Fruit fly (Drosophila melanogaster): ENCODE measurements around the gene CG32270.

CG32270 gene

dm6 chr3L:3192912-3193311 is 15.9 kb downstream of the CG32270 start, which contains the start of gene Hsp83 (continued):
- TF ChIP-seq maf-S (GFP tag; optimal IDR thresholded peaks at IDR 0.05) = peak; percentile 89
- peak; percentile 92 for TF ChIP-seq CG34422 (GFP tag; IDR thresholded peaks at IDR 0.05)
- TF ChIP-seq CG5180 (GFP tag; optimal IDR thresholded peaks at IDR 0.05) = peak; percentile 92
- TF ChIP-seq B-H2 (GFP tag; optimal IDR thresholded peaks at IDR 0.05) = peak; percentile 99
- peak; percentile 100 for TF ChIP-seq Fer1 (GFP tag; optimal IDR thresholded peaks at IDR 0.05)
- peak; percentile 77; the same call in 1 of the 2 replicates for TF ChIP-seq CG4730 (GFP tag; IDR thresholded peaks at IDR 0.05)
- TF ChIP-seq Scr (GFP tag; IDR thresholded peaks at IDR 0.05; ENCODE audit: partially characterized antibody) = no peak
- TF ChIP-seq disco-r (GFP tag; optimal IDR thresholded peaks at IDR 0.05) = peak; percentile 91
- peak; percentile 94 for TF ChIP-seq CG3407 (GFP tag; optimal IDR thresholded peaks at IDR 0.05)
- peak; percentile 97 for TF ChIP-seq sens (GFP tag)
- TF ChIP-seq tap (tag; optimal IDR thresholded peaks at IDR 0.05) = peak; percentile 92
- peak; percentile 99 for TF ChIP-seq CG7928 (GFP tag; optimal IDR thresholded peaks at IDR 0.05)
- peak; percentile 78 for TF ChIP-seq psq (GFP tag; optimal IDR thresholded peaks at IDR 0.05)
- peak; percentile 95 for TF ChIP-seq lbe (GFP tag; optimal IDR thresholded peaks at IDR 0.05)
- peak; percentile 63 for TF ChIP-seq danr (GFP tag; IDR thresholded peaks at IDR 0.05)
- TF ChIP-seq bigmax (GFP tag; optimal IDR thresholded peaks at IDR 0.05) = peak; percentile 91
- peak; percentile 84 for TF ChIP-seq Atf-2 (GFP tag; optimal IDR thresholded peaks at IDR 0.05)
- peak; percentile 87 for TF ChIP-seq Max (GFP tag; optimal IDR thresholded peaks at IDR 0.05)
- peak; percentile 70 for TF ChIP-seq al (GFP tag; IDR thresholded peaks at IDR 0.05)
- peak; percentile 79 for TF ChIP-seq Blimp-1 (GFP tag; optimal IDR thresholded peaks at IDR 0.05)
- no peak for TF ChIP-seq eve (GFP tag; optimal IDR thresholded peaks at IDR 0.05)
- peak; percentile 74 for TF ChIP-seq CG8281 (tag; optimal IDR thresholded peaks at IDR 0.05)
- TF ChIP-seq croc (GFP tag; conservative IDR thresholded peaks at IDR 0.05) = peak; percentile 46
- peak; percentile 100 for TF ChIP-seq CG7987 (GFP tag; optimal IDR thresholded peaks at IDR 0.05)
- TF ChIP-seq CG8944 (GFP tag; optimal IDR thresholded peaks at IDR 0.05) = peak; percentile 69
- TF ChIP-seq fru (optimal IDR thresholded peaks at IDR 0.05) = no peak
- peak; percentile 86 for TF ChIP-seq Dip3 (GFP tag; optimal IDR thresholded peaks at IDR 0.05)
- TF ChIP-seq CG4707 (GFP tag; optimal IDR thresholded peaks at IDR 0.05) = peak; percentile 98
- peak; percentile 95 for TF ChIP-seq org-1 (GFP tag; optimal IDR thresholded peaks at IDR 0.05)
- peak; percentile 84; the same call in 3 of the 4 replicates for TF ChIP-seq chinmo (GFP tag; IDR thresholded peaks at IDR 0.05; ENCODE audit: partially characterized antibody)
- peak; percentile 80 for TF ChIP-seq CG10462 (GFP tag; optimal IDR thresholded peaks at IDR 0.05)
- TF ChIP-seq HLHmδ (GFP tag; optimal IDR thresholded peaks at IDR 0.05) = peak; percentile 100
- peak; percentile 95 for TF ChIP-seq CG9727 (GFP tag; optimal IDR thresholded peaks at IDR 0.05)
- TF ChIP-seq abd-A (tag; optimal IDR thresholded peaks at IDR 0.05) = no peak
- peak; percentile 79 for TF ChIP-seq CG16815 (GFP tag; optimal IDR thresholded peaks at IDR 0.05)
- TF ChIP-seq Asciz (GFP tag; optimal IDR thresholded peaks at IDR 0.05) = peak; percentile 97
- TF ChIP-seq sug (tag; optimal IDR thresholded peaks at IDR 0.05) = peak; percentile 92
- peak; percentile 86 for TF ChIP-seq fu2 (GFP tag; optimal IDR thresholded peaks at IDR 0.05)
- TF ChIP-seq pho (GFP tag; optimal IDR thresholded peaks at IDR 0.05) = peak; percentile 93
- peak; percentile 79 for TF ChIP-seq Chrac-16 (GFP tag; optimal IDR thresholded peaks at IDR 0.05)
- peak; percentile 95 for TF ChIP-seq shn (GFP tag; optimal IDR thresholded peaks at IDR 0.05)
- peak; percentile 83 for TF ChIP-seq rib (GFP tag; IDR thresholded peaks at IDR 0.05)
- peak; percentile 63 for TF ChIP-seq kay (GFP tag; optimal IDR thresholded peaks at IDR 0.05)
- TF ChIP-seq CTCF (GFP tag; optimal IDR thresholded peaks at IDR 0.05) = peak; percentile 80
- peak; percentile 92 for TF ChIP-seq sima (GFP tag; optimal IDR thresholded peaks at IDR 0.05)
- peak; percentile 25; the same call in 1 of the 2 replicates for TF ChIP-seq Ravus (GFP tag; IDR thresholded peaks at IDR 0.05)
- peak; percentile 30 for TF ChIP-seq pnt (GFP tag; optimal IDR thresholded peaks at IDR 0.05)
- TF ChIP-seq CG42726 (GFP tag; IDR thresholded peaks at IDR 0.05; ENCODE audit: partially characterized antibody) = peak; percentile 38; the same call in 1 of the 2 replicates
- peak; percentile 86 for TF ChIP-seq fd102C (GFP tag; optimal IDR thresholded peaks at IDR 0.05)
- TF ChIP-seq CG14441 (GFP tag; IDR thresholded peaks at IDR 0.05) = peak; percentile 83
- no peak for TF ChIP-seq CG1832 (GFP tag; optimal IDR thresholded peaks at IDR 0.05)
- peak; percentile 92 for TF ChIP-seq Awh (GFP tag; IDR thresholded peaks at IDR 0.05)
